Worm (Caenorhabditis elegans) whole organism, early embryonic: ENCODE results near the gene F25E5.2.

Experiments
- ets-7 ChIP-seq: sonication (generic microtip); optimal IDR thresholded peaks from 2 replicates; lab custom pipeline; 2016; ENCODE audit warnings: missing genotype, missing genetic modification characterization, missing compliant biosample characterization
- flt-1 ChIP-seq: fragments of 200-800 bp; sonication (Bioruptor generic); IDR thresholded peaks from 2 replicates; pipeline ENCODE4 v1.3.6; 2022; ENCODE audit warnings: missing genetic modification characterization, missing compliant biosample characterization
- hnd-1 ChIP-seq: sonication (generic microtip); optimal IDR thresholded peaks from 2 replicates; lab custom pipeline; 2016; ENCODE audit warnings: missing genetic modification characterization, missing compliant biosample characterization
- tbx-37 ChIP-seq: fragments of 200-800 bp; sonication (Bioruptor generic); conservative IDR thresholded peaks from 2 replicates; pipeline ENCODE4 v1.3.6; 2022; ENCODE audit warnings: missing genetic modification reagents, missing genetic modification characterization, missing compliant biosample characterization

ce11 chrV:7451421-7451820 is 3.7 kb upstream of the F25E5.2 start, which contains the start of gene try-11:
- TF ChIP-seq hnd-1 = no peak
- no peak for TF ChIP-seq flt-1 (GFP tag; lab: Robert Waterston, UW)
- TF ChIP-seq ets-7 = no peak
- TF ChIP-seq tbx-37 (GFP tag; lab: Robert Waterston, UW) = no peak
